ENCODE assay signal across 1 worm cellular context in the genomic region with DNA sequence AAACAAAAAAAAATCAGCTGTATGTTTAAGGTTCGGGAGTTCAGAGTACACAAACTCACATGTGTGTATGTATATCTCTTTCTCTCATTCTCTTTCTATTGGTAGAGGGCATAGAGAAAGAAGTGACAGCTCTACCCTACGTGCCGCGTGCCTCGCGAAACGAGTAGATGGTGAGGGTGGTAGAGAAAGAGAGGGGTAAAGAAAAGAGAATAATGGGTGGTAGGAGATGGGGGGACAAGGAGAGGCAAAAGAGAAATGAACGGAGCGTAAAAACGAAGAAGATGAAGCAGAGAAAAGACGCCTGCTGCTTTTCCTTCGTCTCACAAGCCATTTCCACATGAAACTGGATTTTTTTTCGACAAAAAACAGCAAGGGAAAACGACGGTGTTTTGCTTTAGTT.
TF ChIP-seq lines count a peak whose summit lies in the region.

No protein-coding gene starts in this region.

TF ChIP-seq in whole organism, L4 larva, 104 proteins besides CTCF, POLR2A, EP300 and RAD21 (continued from another document):
- peak; percentile 46 for TF ChIP-seq nhr-25 (tag; optimal IDR thresholded peaks at IDR 0.05; lab: Kevin White, UChicago; ENCODE audit: borderline replicate concordance, insufficient read depth)
- TF ChIP-seq tag-97 (GFP tag; IDR thresholded peaks at IDR 0.05; lab: Robert Waterston, UW) = no peak
- TF ChIP-seq spr-1 (tag; optimal IDR thresholded peaks at IDR 0.05; lab: Kevin White, UChicago) = peak; percentile 84
- no peak for TF ChIP-seq lim-7 (GFP tag; IDR thresholded peaks at IDR 0.05; lab: Robert Waterston, UW)
- peak; percentile 87 for TF ChIP-seq lin-13 (GFP tag; optimal IDR thresholded peaks at IDR 0.05; lab: Kevin White, UChicago)
- TF ChIP-seq mdt-29 (GFP tag; IDR thresholded peaks at IDR 0.05; lab: Robert Waterston, UW) = peak; percentile 35; the same call in 1 of the 2 replicates
- no peak for TF ChIP-seq Y48G9A.11 (GFP tag; IDR thresholded peaks at IDR 0.05; lab: Robert Waterston, UW)
- TF ChIP-seq cey-2 (tag; optimal IDR thresholded peaks at IDR 0.05; lab: Kevin White, UChicago; ENCODE audit: borderline replicate concordance, insufficient read depth) = peak; percentile 43
- TF ChIP-seq zip-2 (tag; optimal IDR thresholded peaks at IDR 0.05; lab: Kevin White, UChicago) = peak; percentile 75
- no peak for TF ChIP-seq attf-4 (tag; optimal IDR thresholded peaks at IDR 0.05; lab: Kevin White, UChicago)
- TF ChIP-seq ceh-82 (tag; optimal IDR thresholded peaks at IDR 0.05; lab: Kevin White, UChicago) = no peak
- peak; percentile 69 for TF ChIP-seq jun-1 (tag; optimal IDR thresholded peaks at IDR 0.05; lab: Kevin White, UChicago)
- peak; percentile 26; the same call in 1 of the 2 replicates for TF ChIP-seq Y105C5A.15 (GFP tag; IDR thresholded peaks at IDR 0.05; lab: Robert Waterston, UW)
- TF ChIP-seq dpl-1 (GFP tag; optimal IDR thresholded peaks at IDR 0.05; lab: Kevin White, UChicago) = peak; percentile 46
- no peak for TF ChIP-seq nhr-237 (tag; optimal IDR thresholded peaks at IDR 0.05; lab: Kevin White, UChicago)
- peak; percentile 75 for TF ChIP-seq php-3 (GFP tag; IDR thresholded peaks at IDR 0.05; lab: Robert Waterston, UW)
- TF ChIP-seq ZK546.5 (tag; optimal IDR thresholded peaks at IDR 0.05; lab: Kevin White, UChicago) = no peak
- TF ChIP-seq zfp-3 (GFP tag; conservative IDR thresholded peaks at IDR 0.05; lab: Robert Waterston, UW) = no peak
- peak; percentile 67 for TF ChIP-seq lin-38 (GFP tag; IDR thresholded peaks at IDR 0.05; lab: Robert Waterston, UW)
- no peak for TF ChIP-seq ces-1 (GFP tag; optimal IDR thresholded peaks at IDR 0.05; lab: Kevin White, UChicago)
- no peak for TF ChIP-seq ZK337.2 (GFP tag; IDR thresholded peaks at IDR 0.05; lab: Robert Waterston, UW)
- peak; percentile 95 for TF ChIP-seq ceh-20 (GFP tag; IDR thresholded peaks at IDR 0.05; lab: Robert Waterston, UW)
- no peak for TF ChIP-seq snpc-1.2 (GFP tag; IDR thresholded peaks at IDR 0.05; lab: Robert Waterston, UW)
- peak; percentile 98 to 100 for TF ChIP-seq mdl-1 (tag; optimal IDR thresholded peaks at IDR 0.05; lab: Kevin White, UChicago)
- TF ChIP-seq daf-8 (GFP tag; IDR thresholded peaks at IDR 0.05; lab: Robert Waterston, UW) = no peak
- 0 out of 2 replicates have a peak, but pooled peaks have one; percentile 29 for TF ChIP-seq lin-29 (GFP tag; IDR thresholded peaks at IDR 0.05; lab: Robert Waterston, UW)
- 0 out of 2 replicates have a peak, but pooled peaks have one; percentile 54 for TF ChIP-seq nhr-42 (GFP tag; IDR thresholded peaks at IDR 0.05; lab: Robert Waterston, UW)
- peak; percentile 81 for TF ChIP-seq F37D6.2 (tag; optimal IDR thresholded peaks at IDR 0.05; lab: Kevin White, UChicago)
- TF ChIP-seq F44E2.7 (GFP tag; IDR thresholded peaks at IDR 0.05; lab: Robert Waterston, UW) = no peak
- TF ChIP-seq lin-15B (tag; optimal IDR thresholded peaks at IDR 0.05; lab: Kevin White, UChicago) = no peak
- TF ChIP-seq tra-1 (GFP tag; IDR thresholded peaks at IDR 0.05; lab: Robert Waterston, UW) = peak; percentile 95
- TF ChIP-seq mxl-2 (GFP tag; conservative IDR thresholded peaks at IDR 0.05; lab: Robert Waterston, UW) = 0 out of 2 replicates have a peak, but pooled peaks have one; percentile 52
- peak; percentile 38 for TF ChIP-seq zfp-2 (tag; optimal IDR thresholded peaks at IDR 0.05; lab: Kevin White, UChicago)
- TF ChIP-seq ctbp-1 (GFP tag; IDR thresholded peaks at IDR 0.05; lab: Robert Waterston, UW) = peak; percentile 95
- TF ChIP-seq arid-1 (GFP tag; conservative IDR thresholded peaks at IDR 0.05; lab: Robert Waterston, UW) = peak; percentile 89
- TF ChIP-seq daf-19 (GFP tag; conservative IDR thresholded peaks at IDR 0.05; lab: Robert Waterston, UW) = peak; percentile 31; the same call in 1 of the 2 replicates
- peak; percentile 63 for TF ChIP-seq ama-1 (optimal IDR thresholded peaks at IDR 0.05; lab: Kevin White, UChicago)
- TF ChIP-seq daf-12 (tag; optimal IDR thresholded peaks at IDR 0.05; lab: Kevin White, UChicago) = no peak
- TF ChIP-seq madf-9 (GFP tag; conservative IDR thresholded peaks at IDR 0.05; lab: Robert Waterston, UW) = peak; percentile 62; the same call in 1 of the 2 replicates
- TF ChIP-seq nhr-41 (GFP tag; IDR thresholded peaks at IDR 0.05; lab: Robert Waterston, UW) = peak; percentile 72
- peak; percentile 48 for TF ChIP-seq pqm-1 (tag; optimal IDR thresholded peaks at IDR 0.05; lab: Kevin White, UChicago)
- TF ChIP-seq daf-16 (GFP tag; optimal IDR thresholded peaks at IDR 0.05; lab: Kevin White, UChicago) = peak; percentile 69 to 90
- TF ChIP-seq daf-16 (tag; optimal IDR thresholded peaks at IDR 0.05; lab: Kevin White, UChicago) = peak; percentile 96
- no peak for TF ChIP-seq snpc-4 (tag; optimal IDR thresholded peaks at IDR 0.05; lab: Kevin White, UChicago)
- TF ChIP-seq saeg-2 (GFP tag; IDR thresholded peaks at IDR 0.05; lab: Robert Waterston, UW) = 0 out of 2 replicates have a peak, but pooled peaks have one; percentile 69
- TF ChIP-seq unc-62 (GFP tag; optimal IDR thresholded peaks at IDR 0.05 in 1 of 2; lab: Kevin White, UChicago) = peak; percentile 26 to 100
- no peak for TF ChIP-seq unc-62 (tag; optimal IDR thresholded peaks at IDR 0.05; lab: Kevin White, UChicago)
- TF ChIP-seq zag-1 (tag; optimal IDR thresholded peaks at IDR 0.05; lab: Kevin White, UChicago) = no peak
- TF ChIP-seq spr-3 (GFP tag; optimal IDR thresholded peaks at IDR 0.05; lab: Kevin White, UChicago) = peak; percentile 60
- TF ChIP-seq unc-39 (tag; optimal IDR thresholded peaks at IDR 0.05; lab: Kevin White, UChicago) = no peak
- TF ChIP-seq ztf-7 (tag; optimal IDR thresholded peaks at IDR 0.05; lab: Kevin White, UChicago) = peak; percentile 77
TF ChIP-seq in whole organism, L4 larva: peak in this region for 64.
